Fruit fly (Drosophila melanogaster) whole organism: ENCODE data around the gene Spg7.

Experiments used
- CG8478 ChIP-seq: fragments of >200 bp; optimal IDR thresholded peaks from 2 replicates; lab custom pipeline; 2018; ENCODE audit warnings: inconsistent platforms
- Dll ChIP-seq: fragments of >200 bp; optimal IDR thresholded peaks from 2 replicates; lab custom pipeline; 2017
- EcR ChIP-seq, 2 experiments: fragments of >200 bp; optimal IDR thresholded peaks; 2 replicates each; lab custom pipeline; 2017; ENCODE audit warnings: missing biosample characterization in 2 of 2, missing genetic modification characterization in 2 of 2, missing genetic modification reagents in 2 of 2
- pan ChIP-seq: fragments of >200 bp; optimal IDR thresholded peaks from 2 replicates; lab custom pipeline; 2017
- psq ChIP-seq: fragments of >200 bp; optimal IDR thresholded peaks from 2 replicates; lab custom pipeline; 2017
- usp ChIP-seq: fragments of >200 bp; optimal IDR thresholded peaks from 2 replicates; lab custom pipeline; 2017; ENCODE audit warnings: missing biosample characterization, missing genetic modification characterization, mixed read lengths

The Spg7 gene

DNA sequence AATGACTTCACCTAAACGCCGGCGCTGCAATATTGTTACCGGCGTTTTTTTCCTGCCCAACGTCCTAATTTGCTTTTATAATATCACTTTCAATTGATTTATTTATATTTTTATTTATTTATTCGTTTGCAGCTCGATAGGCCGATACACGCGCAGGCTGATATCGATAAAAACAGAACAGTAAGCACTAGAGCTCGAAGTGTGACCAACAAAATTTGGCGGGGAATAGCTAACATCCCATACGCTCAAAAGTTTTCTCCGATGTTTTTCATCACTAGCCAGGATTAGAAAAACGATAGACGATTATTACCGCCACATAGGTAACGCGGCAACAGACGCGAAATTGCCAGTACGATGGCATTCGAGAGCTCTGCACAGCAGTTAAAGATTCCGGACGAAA is 15.8 kb upstream of the Spg7 start, which contains the start of the genes CG2685 and CG2694:
TSS of gene CG2685 (minus strand) at position 185 of the 400 bp plus-strand sequence.
TSS of gene CG2694 (plus strand) at position 304 of the 400 bp plus-strand sequence.
- TF ChIP-seq pan (lab: Kevin White, UChicago), result no peak
- TF ChIP-seq EcR (GFP tag; optimal IDR thresholded peaks at IDR 0.05; lab: Kevin White, UChicago), result no peak
- TF ChIP-seq Dll, result no peak
- TF ChIP-seq usp, result no peak
- TF ChIP-seq CG8478 (lab: Kevin White, UChicago), result no peak
- TF ChIP-seq psq, result no peak

DNA sequence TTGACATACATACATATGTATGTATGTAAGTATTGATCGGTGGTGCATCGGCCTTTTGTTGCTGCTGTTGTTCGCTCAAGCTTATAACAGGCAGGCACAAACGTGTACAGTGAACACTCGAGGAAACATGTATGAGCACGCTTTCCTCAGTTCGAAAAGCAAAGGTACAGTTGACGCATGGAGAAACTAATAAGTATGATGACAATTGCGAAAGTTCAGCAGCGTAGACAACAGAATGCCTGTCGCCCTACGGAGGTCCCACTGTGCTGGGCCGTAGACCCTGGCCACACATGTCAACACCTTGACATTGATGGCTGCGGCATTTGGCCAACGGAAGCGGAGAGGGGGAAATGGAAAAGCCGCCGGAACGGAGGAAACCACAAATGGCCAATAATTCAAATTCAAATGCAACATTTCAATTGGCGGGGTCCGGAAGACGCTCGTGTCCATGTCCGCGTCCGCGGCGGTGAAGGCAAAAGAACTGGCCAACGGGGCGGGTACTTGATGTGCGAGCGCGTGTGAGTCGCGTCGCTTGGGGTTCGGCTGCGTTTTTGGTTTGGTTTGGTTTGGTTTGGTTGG is 10.2 kb upstream of the Spg7 start, which contains the start of gene CG2681:
TSS of gene CG2681 (plus strand) at position 529 of the 579 bp plus-strand sequence.
- TF ChIP-seq CG8478 (lab: Kevin White, UChicago) (no peak), usp (no peak), psq (no peak), EcR (GFP tag; optimal IDR thresholded peaks at IDR 0.05; lab: Kevin White, UChicago) (no peak), pan (lab: Kevin White, UChicago) (no peak), Dll (no peak)

DNA sequence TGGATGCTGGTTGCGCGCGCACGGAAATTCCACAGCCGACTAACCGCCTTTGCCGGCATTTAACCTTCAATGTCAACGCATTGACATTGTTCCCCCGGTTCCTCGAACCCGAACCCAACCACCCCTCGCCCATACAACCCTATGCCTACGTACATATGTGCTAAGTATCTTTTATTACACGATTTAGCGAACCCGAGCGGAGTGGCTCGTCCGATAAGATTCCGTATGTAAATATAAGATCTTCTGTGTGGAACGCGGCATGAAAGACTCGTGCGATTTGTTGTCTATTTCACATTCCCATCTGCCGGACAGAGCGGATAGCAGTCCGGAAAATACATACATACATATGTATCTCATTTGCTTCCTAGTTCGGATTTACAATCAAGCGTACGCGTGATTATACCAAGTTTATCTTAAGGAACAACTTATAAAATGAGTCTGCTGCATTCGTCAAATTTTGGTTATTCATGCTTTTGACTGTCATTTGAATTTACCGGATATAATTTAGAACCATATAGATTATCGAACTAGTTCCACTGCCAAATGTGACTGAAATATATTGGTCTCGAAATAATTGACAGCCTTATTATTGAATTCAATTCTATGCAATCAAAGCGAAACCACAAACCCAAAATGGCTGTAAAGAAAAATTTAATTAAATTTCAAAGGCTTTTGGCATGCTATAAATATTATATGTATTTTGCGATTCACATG is 9.5 kb upstream of the Spg7 start, which contains the start of gene CG2680:
TSS of gene CG2680 (minus strand) at position 51 of the 714 bp plus-strand sequence.
- TF ChIP-seq EcR (GFP tag; optimal IDR thresholded peaks at IDR 0.05; lab: Kevin White, UChicago) (no peak), psq (no peak), usp (no peak), pan (lab: Kevin White, UChicago) (no peak), Dll (no peak)

DNA sequence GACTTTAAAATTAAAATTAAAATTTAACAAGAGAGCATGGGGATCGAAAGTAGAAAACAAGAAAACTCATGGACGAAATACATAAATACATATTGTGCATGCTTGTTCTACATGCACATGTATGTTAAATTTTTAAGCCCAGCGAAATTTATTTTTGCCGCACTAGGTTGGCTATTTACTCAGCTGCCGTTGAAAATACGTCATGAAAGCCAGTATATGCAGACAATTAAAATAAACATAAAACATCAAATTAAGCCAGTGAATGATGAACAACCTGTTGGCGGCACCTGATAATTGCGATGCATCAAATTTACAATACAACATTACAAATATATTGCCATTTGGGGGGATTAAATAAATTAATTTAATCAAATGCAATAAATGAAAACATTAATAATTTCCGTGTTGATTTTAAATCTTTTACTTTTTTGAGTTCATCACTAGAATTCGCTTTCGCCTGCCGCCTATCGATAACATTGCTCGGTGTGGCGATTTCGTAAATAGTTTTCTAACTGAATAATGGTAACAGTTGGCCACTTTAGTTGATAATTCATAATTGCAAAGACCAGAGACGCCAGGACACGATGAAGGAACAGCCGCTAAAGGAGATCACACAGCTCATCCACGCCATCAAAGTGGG is 6.2 kb upstream of the Spg7 start, which contains the start of gene eIF2Bbeta:
TSS of gene eIF2Bbeta (plus strand) at position 438 of the 640 bp plus-strand sequence.
- no peak for TF ChIP-seq CG8478 (lab: Kevin White, UChicago)
- TF ChIP-seq EcR (GFP tag; optimal IDR thresholded peaks at IDR 0.05; lab: Kevin White, UChicago), result no peak
- TF ChIP-seq psq, result no peak
- no peak for TF ChIP-seq pan (lab: Kevin White, UChicago)
- TF ChIP-seq Dll, result no peak
- no peak for TF ChIP-seq usp

DNA sequence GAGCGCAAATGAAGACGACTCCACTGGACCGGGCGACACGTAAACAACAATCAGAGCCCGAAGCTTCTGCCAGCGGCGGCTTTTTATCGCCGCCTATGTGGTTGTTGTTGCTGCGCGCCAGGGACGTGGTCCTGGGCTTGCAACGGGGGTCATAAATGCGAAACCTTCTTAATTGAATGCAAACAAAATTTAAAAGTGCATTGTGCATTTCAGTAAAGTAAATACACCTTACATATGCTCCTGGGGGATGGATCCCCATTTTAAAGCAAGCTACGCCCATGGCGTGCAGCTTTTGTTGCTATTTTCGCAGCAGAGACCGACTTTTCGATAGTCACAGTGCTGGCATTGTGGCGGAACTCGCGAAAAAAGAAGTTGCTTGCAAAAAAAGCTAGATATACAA is 5.7 kb upstream of the Spg7 start, which contains the start of gene Ugalt:
TSS of gene Ugalt (minus strand) at position 160 of the 400 bp plus-strand sequence.
- TF ChIP-seq usp, result no peak
- no peak for TF ChIP-seq psq
- TF ChIP-seq pan (lab: Kevin White, UChicago), result no peak
- no peak for TF ChIP-seq CG8478 (lab: Kevin White, UChicago)
- no peak for TF ChIP-seq Dll
- no peak for TF ChIP-seq EcR (GFP tag; optimal IDR thresholded peaks at IDR 0.05; lab: Kevin White, UChicago)

DNA sequence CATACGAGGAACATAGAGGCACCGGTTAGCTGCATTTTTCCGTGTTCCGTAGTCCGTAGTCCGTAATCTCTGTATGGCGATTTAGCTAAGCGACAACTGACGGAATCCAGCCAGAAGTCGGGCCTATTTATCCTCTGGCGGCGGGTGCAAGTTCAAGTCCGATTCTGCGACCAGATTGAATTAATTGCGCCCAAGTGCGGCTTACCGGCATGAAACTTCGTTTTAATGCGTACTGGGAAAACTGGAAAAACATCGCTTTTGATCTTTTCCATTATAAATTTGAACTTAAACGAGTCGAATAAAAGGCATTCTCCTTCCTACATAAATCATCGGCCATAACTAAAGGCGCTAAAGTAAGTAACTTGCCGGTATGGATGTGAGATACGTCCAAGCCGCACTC is 4.2 kb downstream of the Spg7 start, which contains the start of gene dyw:
TSS of gene dyw (minus strand) at position 101 of the 400 bp plus-strand sequence.
- TF ChIP-seq CG8478 (lab: Kevin White, UChicago) (no peak), EcR (GFP tag; optimal IDR thresholded peaks at IDR 0.05; lab: Kevin White, UChicago) (no peak), pan (lab: Kevin White, UChicago) (no peak), usp (no peak), psq (no peak), Dll (no peak)

DNA sequence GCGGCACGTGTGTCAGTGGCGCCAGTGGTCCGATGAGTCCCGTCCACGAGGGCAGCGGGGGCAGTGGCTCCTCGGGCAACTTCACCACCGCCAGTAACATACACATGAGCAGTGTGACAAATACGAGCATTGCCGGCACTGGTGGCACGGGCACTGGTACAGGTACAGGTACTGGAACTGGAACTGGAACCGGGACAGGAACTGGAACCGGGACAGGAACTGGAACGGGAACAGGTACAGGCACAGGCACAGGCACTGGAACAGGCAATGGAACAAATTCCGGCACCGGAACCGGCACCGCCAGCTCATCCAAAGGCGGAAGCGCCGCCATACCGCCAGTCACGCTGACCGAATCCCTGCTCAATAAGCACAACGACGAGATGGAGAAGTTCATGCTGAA is 7.6 kb downstream of the Spg7 start:
- TF ChIP-seq Dll (no peak), CG8478 (lab: Kevin White, UChicago) (no peak), EcR (GFP tag; optimal IDR thresholded peaks at IDR 0.05; lab: Kevin White, UChicago) (no peak)

DNA sequence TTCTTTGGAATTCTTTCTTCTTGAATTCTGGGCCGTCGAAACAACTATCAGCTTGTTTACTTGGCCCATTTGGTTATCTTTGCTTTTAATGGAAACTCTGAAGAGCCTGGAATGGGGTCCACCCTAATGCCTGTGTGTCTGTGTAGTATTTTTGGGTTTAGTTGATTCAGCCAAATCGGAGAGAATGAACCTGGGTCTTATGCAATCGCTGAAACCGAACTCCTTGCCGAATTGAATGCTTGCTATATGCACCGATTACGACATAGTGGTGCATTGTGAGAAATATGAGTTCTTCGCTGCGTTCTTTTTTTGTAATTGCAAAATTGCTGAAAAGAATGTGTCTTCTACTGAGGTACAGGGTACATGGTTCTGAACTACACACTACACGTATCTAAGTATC is 11.1 kb downstream of the Spg7 start:
- no peak for TF ChIP-seq Dll
- TF ChIP-seq CG8478 (lab: Kevin White, UChicago), result no peak
- TF ChIP-seq EcR (GFP tag; optimal IDR thresholded peaks at IDR 0.05; lab: Kevin White, UChicago), result no peak

DNA sequence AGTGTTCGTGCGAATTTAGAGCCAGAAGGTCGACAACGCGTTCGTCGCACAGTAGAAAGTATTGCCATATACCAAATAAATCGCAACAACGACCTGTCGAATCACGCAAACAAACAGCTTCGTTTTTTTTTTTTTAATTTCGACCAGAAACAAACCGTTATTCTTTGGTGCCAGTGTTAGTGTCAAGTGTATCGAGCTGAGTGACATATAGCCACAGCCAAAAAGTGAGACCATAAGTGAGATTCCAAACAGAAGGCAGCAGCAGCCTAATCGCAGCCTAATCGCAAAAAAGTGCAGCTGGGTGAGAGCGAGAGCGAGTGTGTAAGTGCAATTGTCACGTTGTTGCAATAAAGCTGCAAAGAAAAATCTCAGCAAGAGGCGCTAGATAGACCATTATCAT is 12.4 kb downstream of the Spg7 start, which contains the start of gene per:
TSS of gene per (plus strand) at position 1 of the 400 bp plus-strand sequence.
- TF ChIP-seq usp (no peak), Dll (no peak), psq (no peak), CG8478 (lab: Kevin White, UChicago) (no peak), pan (lab: Kevin White, UChicago) (no peak), EcR (GFP tag; optimal IDR thresholded peaks at IDR 0.05; lab: Kevin White, UChicago) (no peak)

DNA sequence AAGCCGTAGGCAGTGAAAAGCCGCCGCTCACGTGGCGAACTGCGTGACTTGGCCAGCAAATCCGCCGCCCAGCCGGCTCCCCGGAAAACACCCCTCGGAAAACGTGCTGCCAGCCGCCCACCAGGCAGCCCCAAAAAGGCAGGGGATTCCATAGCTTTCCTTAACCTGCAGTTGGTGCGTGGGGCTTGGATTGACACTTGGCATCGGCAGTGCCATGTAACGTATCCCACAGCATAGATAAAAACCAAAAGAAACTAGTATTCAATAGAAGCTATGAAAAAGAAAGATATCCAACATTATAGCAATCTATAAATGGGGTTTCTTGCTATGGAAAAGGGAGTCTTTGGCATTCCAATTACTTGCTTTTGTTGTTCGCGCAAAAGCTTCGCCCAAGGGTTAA is 13.0 kb downstream of the Spg7 start:
- no peak for TF ChIP-seq usp
- TF ChIP-seq CG8478 (lab: Kevin White, UChicago), result no peak
- no peak for TF ChIP-seq Dll
- no peak for TF ChIP-seq pan (lab: Kevin White, UChicago)
- TF ChIP-seq EcR (GFP tag; optimal IDR thresholded peaks at IDR 0.05; lab: Kevin White, UChicago), result no peak
- no peak for TF ChIP-seq psq

DNA sequence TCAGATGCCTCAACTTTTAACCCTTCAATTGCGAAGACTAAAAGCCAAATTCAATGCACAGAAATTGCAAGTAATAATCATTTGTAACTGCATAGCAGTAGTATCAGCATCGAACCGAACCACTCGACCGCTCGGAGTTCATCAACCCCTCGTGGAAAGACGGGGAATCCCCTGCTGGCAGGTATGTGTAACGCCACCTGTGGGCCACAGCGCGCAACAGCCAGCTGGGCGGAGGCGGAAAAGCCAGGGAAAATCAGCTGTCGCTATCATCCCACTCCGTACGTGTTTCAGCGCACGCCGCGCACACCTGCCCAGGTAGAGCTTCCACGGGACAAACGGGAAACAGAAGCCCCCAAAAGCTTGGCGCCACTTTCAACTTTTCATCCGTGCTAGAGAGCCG is 13.6 kb downstream of the Spg7 start:
- TF ChIP-seq CG8478 (lab: Kevin White, UChicago), result no peak

DNA sequence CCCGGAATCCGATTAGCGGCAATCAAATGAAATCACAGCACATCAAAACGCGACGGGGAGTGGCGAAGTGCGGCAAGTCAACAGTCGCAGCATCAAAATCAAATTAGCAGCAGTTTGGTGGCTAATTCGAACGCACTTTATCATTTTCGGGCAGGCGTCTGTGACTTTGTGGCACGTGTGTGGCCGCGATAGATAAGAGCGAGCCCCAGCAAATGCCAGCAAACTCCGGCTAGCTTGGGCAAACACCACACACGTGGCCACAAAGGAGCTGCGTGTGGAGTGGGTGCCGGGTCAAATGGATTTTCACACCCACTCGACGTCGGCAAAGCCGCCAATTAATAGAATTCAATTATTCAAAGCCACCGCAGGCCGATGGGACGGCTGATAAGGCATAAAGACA is 14.1 kb downstream of the Spg7 start:
- no peak for TF ChIP-seq usp
- no peak for TF ChIP-seq EcR (GFP tag; optimal IDR thresholded peaks at IDR 0.05; lab: Kevin White, UChicago)
- TF ChIP-seq psq, result no peak
- TF ChIP-seq Dll, result no peak
- TF ChIP-seq CG8478 (lab: Kevin White, UChicago), result no peak
